Comparison of ENCODE assay signal across 3 fruit fly cellular contexts in the genomic region with DNA sequence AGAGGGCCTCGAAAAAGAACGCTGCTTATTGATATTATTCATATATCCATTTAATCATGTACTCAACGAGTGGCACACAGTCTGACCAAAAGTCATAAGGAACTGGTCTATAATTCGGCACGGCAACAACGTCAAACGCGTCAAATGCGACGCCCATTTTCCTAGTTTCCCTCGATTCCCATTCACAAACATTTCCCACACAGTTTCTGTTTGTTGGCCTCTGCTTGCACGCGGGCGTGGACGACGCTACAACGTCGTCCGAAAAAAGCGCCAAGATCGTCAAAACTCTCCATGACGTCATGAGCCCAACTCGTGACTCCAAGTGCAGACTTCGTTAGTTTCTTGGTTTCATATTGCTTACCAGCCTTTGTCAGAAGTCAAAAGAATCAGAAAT.
TF ChIP-seq lines count a peak whose summit lies in the region.

No protein-coding gene starts in this region.

- no peak for TF ChIP-seq CTCF in whole organism, embryonic (GFP tag; optimal IDR thresholded peaks at IDR 0.05; lab: Kevin White, UChicago)

TF ChIP-seq in whole organism, adult, 20 proteins besides CTCF, POLR2A, EP300 and RAD21:
- TF ChIP-seq CG7045 (GFP tag; optimal IDR thresholded peaks at IDR 0.05; lab: Kevin White, UChicago) = no peak
- peak; percentile 24 for TF ChIP-seq Crg-1 (GFP tag; optimal IDR thresholded peaks at IDR 0.05; lab: Kevin White, UChicago)
- TF ChIP-seq tj (GFP tag; optimal IDR thresholded peaks at IDR 0.05; lab: Kevin White, UChicago) = peak; percentile 71
- no peak for TF ChIP-seq ovo (GFP tag; optimal IDR thresholded peaks at IDR 0.05; lab: Kevin White, UChicago)

TF ChIP-seq in whole organism, embryonic, 481 proteins besides CTCF, POLR2A, EP300 and RAD21:
- TF ChIP-seq CG42726 (GFP tag; IDR thresholded peaks at IDR 0.05; lab: Robert Waterston, UW; ENCODE audit: partially characterized antibody) (0 out of 2 replicates have a peak, but pooled peaks have one; percentile 22), CG13296 (GFP tag; optimal IDR thresholded peaks at IDR 0.05; lab: Kevin White, UChicago) (peak; percentile 36), E2f2 (GFP tag; IDR thresholded peaks at IDR 0.05; lab: Robert Waterston, UW) (peak; percentile 16; the same call in 1 of the 2 replicates), CG13894 (tag; optimal IDR thresholded peaks at IDR 0.05; lab: Kevin White, UChicago) (peak; percentile 2), prd (optimal IDR thresholded peaks at IDR 0.05; lab: Kevin White, UChicago) (no peak), prd (GFP tag; IDR thresholded peaks at IDR 0.05; lab: Robert Waterston, UW) (no peak), pan (optimal IDR thresholded peaks at IDR 0.05; lab: Kevin White, UChicago) (no peak), pan (GFP tag; optimal IDR thresholded peaks at IDR 0.05 in 1 of 2, IDR thresholded peaks at IDR 0.05 in 1 of 2) (peak in 1 of 2 experiments; percentile 19), CG3995 (GFP tag; optimal IDR thresholded peaks at IDR 0.05; lab: Kevin White, UChicago) (no peak), CG7271 (tag; optimal IDR thresholded peaks at IDR 0.05; lab: Kevin White, UChicago) (no peak), CG12769 (tag; optimal IDR thresholded peaks at IDR 0.05; lab: Kevin White, UChicago) (peak; percentile 48), NK7.1 (GFP tag; optimal IDR thresholded peaks at IDR 0.05; lab: Kevin White, UChicago) (no peak), CG34376 (GFP tag; optimal IDR thresholded peaks at IDR 0.05; lab: Kevin White, UChicago) (peak; percentile 6), dysf (GFP tag; IDR thresholded peaks at IDR 0.05; lab: Robert Waterston, UW) (peak; percentile 43; the same call in 1 of the 3 replicates), CG12219 (GFP tag; optimal IDR thresholded peaks at IDR 0.05; lab: Kevin White, UChicago) (no peak), sr (GFP tag; IDR thresholded peaks at IDR 0.05; lab: Robert Waterston, UW) (peak; percentile 80; the same call in 2 of the 3 replicates), CG17912 (GFP tag; optimal IDR thresholded peaks at IDR 0.05; lab: Kevin White, UChicago) (peak; percentile 31), Fer2 (tag; optimal IDR thresholded peaks at IDR 0.05; lab: Kevin White, UChicago) (peak; percentile 11), gcm (GFP tag; optimal IDR thresholded peaks at IDR 0.05; lab: Kevin White, UChicago) (peak; percentile 29), CG2199 (GFP tag; IDR thresholded peaks at IDR 0.05; lab: Robert Waterston, UW) (0 out of 3 replicates have a peak, but pooled peaks have one; percentile 60), CG14710 (tag; optimal IDR thresholded peaks at IDR 0.05; lab: Kevin White, UChicago) (no peak), salm (tag; optimal IDR thresholded peaks at IDR 0.05; lab: Kevin White, UChicago) (no peak), sug (tag; optimal IDR thresholded peaks at IDR 0.05; lab: Kevin White, UChicago) (peak; percentile 39), Nf-YA (GFP tag; IDR thresholded peaks at IDR 0.05; lab: Robert Waterston, UW) (no peak), Hr78 (GFP tag; optimal IDR thresholded peaks at IDR 0.05; lab: Kevin White, UChicago) (peak in 1 of 2 experiments; percentile 26), kni (GFP tag; optimal IDR thresholded peaks at IDR 0.05; lab: Kevin White, UChicago) (peak; percentile 33), chinmo (GFP tag; IDR thresholded peaks at IDR 0.05; lab: Robert Waterston, UW; ENCODE audit: partially characterized antibody) (0 out of 4 replicates have a peak, but pooled peaks have one; percentile 33), CG10274 (GFP tag; optimal IDR thresholded peaks at IDR 0.05; lab: Kevin White, UChicago) (no peak), sim (GFP tag; IDR thresholded peaks at IDR 0.05; lab: Robert Waterston, UW) (0 out of 2 replicates have a peak, but pooled peaks have one; percentile 5)

TF ChIP-seq in whole organism, prepupa, 60 proteins besides CTCF, POLR2A, EP300 and RAD21:
- no peak for TF ChIP-seq CG8119 (GFP tag; IDR thresholded peaks at IDR 0.05; lab: Robert Waterston, UW)
- no peak for TF ChIP-seq ss (GFP tag; optimal IDR thresholded peaks at IDR 0.05; lab: Kevin White, UChicago)
- TF ChIP-seq Eip75B (GFP tag; optimal IDR thresholded peaks at IDR 0.05; lab: Kevin White, UChicago) = no peak
- no peak for TF ChIP-seq fd59A (GFP tag; optimal IDR thresholded peaks at IDR 0.05; lab: Kevin White, UChicago)
- TF ChIP-seq fkh (GFP tag; optimal IDR thresholded peaks at IDR 0.05; lab: Kevin White, UChicago) = peak; percentile 24
